Worm (Caenorhabditis elegans): ENCODE data around the gene M117.3.

M117.3 gene

DNA sequence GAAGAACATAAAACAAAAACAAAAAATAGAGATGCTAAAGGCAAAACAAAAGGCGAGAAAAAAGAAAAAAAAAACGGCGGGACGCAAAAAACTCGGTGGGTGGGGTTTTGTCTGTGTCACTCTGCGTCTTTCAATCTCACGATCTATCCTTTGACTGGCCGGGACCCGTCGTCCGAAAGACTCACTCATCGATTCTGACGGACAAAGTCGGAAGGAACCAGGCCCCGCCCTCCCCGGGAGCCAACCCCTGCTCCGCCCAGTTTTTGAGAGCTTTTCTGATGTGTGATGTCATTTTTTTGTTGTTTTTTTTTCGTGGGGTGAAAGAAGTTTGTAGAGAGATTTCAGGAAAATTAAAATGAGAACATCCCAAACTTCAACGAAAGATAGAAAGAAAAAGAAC, 28.8 kb upstream of the M117.3 start:
- no peak for TF ChIP-seq dpl-1 (GFP tag; optimal IDR thresholded peaks at IDR 0.05)
- TF ChIP-seq egl-13 (tag; optimal IDR thresholded peaks at IDR 0.05): no peak
- peak in 1 of 2 experiments; percentile 2 for TF ChIP-seq lsy-2 (tag; optimal IDR thresholded peaks at IDR 0.05)
- TF ChIP-seq snu-23 (GFP tag; optimal IDR thresholded peaks at IDR 0.05): no peak
- TF ChIP-seq jun-1 (tag; optimal IDR thresholded peaks at IDR 0.05): no peak
- TF ChIP-seq lin-14 (GFP tag; optimal IDR thresholded peaks at IDR 0.05): peak; percentile 83
- no peak for TF ChIP-seq hlh-4 (tag; optimal IDR thresholded peaks at IDR 0.05)
- peak; percentile 16 for TF ChIP-seq fkh-10 (GFP tag; optimal IDR thresholded peaks at IDR 0.05)
- no peak for TF ChIP-seq ceh-90 (tag; optimal IDR thresholded peaks at IDR 0.05)
- TF ChIP-seq lir-3 (tag; optimal IDR thresholded peaks at IDR 0.05; ENCODE audit: poor library complexity): no peak
- no peak for TF ChIP-seq Y116A8C.19 (tag; optimal IDR thresholded peaks at IDR 0.05; ENCODE audit: borderline replicate concordance)
- TF ChIP-seq nhr-237 (tag; optimal IDR thresholded peaks at IDR 0.05): no peak
- TF ChIP-seq mdl-1 (tag; optimal IDR thresholded peaks at IDR 0.05): no peak
- no peak for TF ChIP-seq dsc-1 (tag; optimal IDR thresholded peaks at IDR 0.05)
- no peak for TF ChIP-seq lin-13 (GFP tag; optimal IDR thresholded peaks at IDR 0.05)
- no peak for TF ChIP-seq ceh-63 (GFP tag; optimal IDR thresholded peaks at IDR 0.05)
- TF ChIP-seq grh-1 (GFP tag; IDR thresholded peaks at IDR 0.05): no peak
- TF ChIP-seq fkh-8 (tag; optimal IDR thresholded peaks at IDR 0.05): peak; percentile 11
- TF ChIP-seq ceh-82 (tag; optimal IDR thresholded peaks at IDR 0.05): peak in 1 of 3 experiments; percentile 6
- TF ChIP-seq nhr-19 (GFP tag; conservative IDR thresholded peaks at IDR 0.05): no peak
- TF ChIP-seq xbp-1 (tag; optimal IDR thresholded peaks at IDR 0.05): no peak
- no peak for TF ChIP-seq aha-1 (tag; optimal IDR thresholded peaks at IDR 0.05)
- TF ChIP-seq ceh-8 (GFP tag; optimal IDR thresholded peaks at IDR 0.05): no peak
- no peak for TF ChIP-seq tbx-2 (tag; optimal IDR thresholded peaks at IDR 0.05)
- TF ChIP-seq unc-86 (tag; optimal IDR thresholded peaks at IDR 0.05): peak; percentile 29
- peak; percentile 11; the same call in 1 of the 2 replicates for TF ChIP-seq isw-1 (GFP tag; IDR thresholded peaks at IDR 0.05)

DNA sequence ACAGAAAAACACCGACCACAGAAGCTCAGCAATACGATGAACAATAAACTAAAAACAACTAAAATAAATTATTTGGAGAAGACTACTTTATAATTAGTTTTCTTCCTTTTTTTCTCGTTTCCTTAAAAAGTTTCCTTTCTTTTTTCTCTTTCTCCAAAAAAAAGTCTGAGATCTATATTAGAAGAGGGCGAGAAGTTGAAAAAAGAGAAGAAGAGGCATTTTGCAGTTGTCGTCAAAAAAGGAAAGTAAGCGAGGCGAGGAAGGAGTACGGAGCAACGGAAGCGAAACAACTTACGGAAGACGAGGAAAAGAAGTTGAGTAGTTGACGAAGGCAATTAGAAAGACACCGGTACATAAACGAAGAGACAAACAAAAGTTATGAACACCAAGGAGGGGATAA, 26.0 kb upstream of the M117.3 start:
- TF ChIP-seq fkh-10 (GFP tag; optimal IDR thresholded peaks at IDR 0.05): peak; percentile 80
- TF ChIP-seq swsn-7 (tag; optimal IDR thresholded peaks at IDR 0.05): no peak
- TF ChIP-seq hlh-17 (GFP tag; optimal IDR thresholded peaks at IDR 0.05; ENCODE audit: borderline replicate concordance): no peak
- TF ChIP-seq alr-1 (tag; optimal IDR thresholded peaks at IDR 0.05; ENCODE audit: borderline replicate concordance): no peak
- TF ChIP-seq snpc-4 (tag; optimal IDR thresholded peaks at IDR 0.05): no peak
- no peak for TF ChIP-seq C34B4.2 (tag; optimal IDR thresholded peaks at IDR 0.05)
- no peak for TF ChIP-seq efl-3 (GFP tag; optimal IDR thresholded peaks at IDR 0.05)
- no peak for TF ChIP-seq unc-130 (tag; optimal IDR thresholded peaks at IDR 0.05)
- TF ChIP-seq dpl-1 (GFP tag; optimal IDR thresholded peaks at IDR 0.05): no peak
- TF ChIP-seq snu-23 (GFP tag; optimal IDR thresholded peaks at IDR 0.05): no peak
- TF ChIP-seq lin-14 (GFP tag; optimal IDR thresholded peaks at IDR 0.05): peak; percentile 54
- TF ChIP-seq blmp-1 (tag; optimal IDR thresholded peaks at IDR 0.05): no peak
- no peak for TF ChIP-seq lin-35 (GFP tag; optimal IDR thresholded peaks at IDR 0.05)
- TF ChIP-seq fkh-4 (tag; optimal IDR thresholded peaks at IDR 0.05; ENCODE audit: borderline replicate concordance): no peak
- TF ChIP-seq aha-1 (tag; optimal IDR thresholded peaks at IDR 0.05): no peak
- TF ChIP-seq sup-37 (GFP tag; optimal IDR thresholded peaks at IDR 0.05): no peak
- no peak for TF ChIP-seq nhr-11 (tag; optimal IDR thresholded peaks at IDR 0.05)

DNA sequence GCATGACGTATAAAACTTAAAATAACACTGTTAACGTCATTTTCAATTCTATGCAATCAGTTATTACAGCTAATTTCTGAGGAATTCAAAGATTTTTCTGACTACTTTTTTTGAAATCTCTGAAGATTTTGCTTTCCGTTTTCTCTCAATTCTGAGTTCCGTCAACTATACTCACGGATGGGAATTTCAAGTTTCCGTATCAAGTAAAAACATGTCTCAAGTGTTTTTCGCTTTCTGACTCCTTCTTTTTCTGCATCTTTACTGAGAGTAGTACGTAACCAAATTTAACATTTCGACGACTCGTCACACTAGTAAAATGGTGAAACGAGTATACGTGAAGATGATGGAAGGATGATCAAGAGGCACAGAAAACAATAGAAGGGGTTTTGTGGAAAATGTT, 25.2 kb upstream of the M117.3 start:
- peak; percentile 13 for TF ChIP-seq lin-14 (GFP tag; optimal IDR thresholded peaks at IDR 0.05)
- TF ChIP-seq mef-2 (tag; optimal IDR thresholded peaks at IDR 0.05): no peak
- no peak for TF ChIP-seq C34B4.2 (tag; optimal IDR thresholded peaks at IDR 0.05)
- TF ChIP-seq sptf-1 (tag; optimal IDR thresholded peaks at IDR 0.05): no peak
- peak; percentile 75 for TF ChIP-seq fkh-10 (GFP tag; optimal IDR thresholded peaks at IDR 0.05)

Data from whole organism, L1 larva.